Worm (Caenorhabditis elegans) whole organism, late embryonic: Measurements from ENCODE around the gene nhr-142.

Experiments used
- F13H6.1 ChIP-seq: sonication (generic microtip); optimal IDR thresholded peaks from 2 replicates; lab custom pipeline; 2016; ENCODE audit warnings: missing genetic modification characterization, missing compliant biosample characterization
- ceh-18 ChIP-seq: sonication (generic microtip); optimal IDR thresholded peaks from 2 replicates; lab custom pipeline; 2016; ENCODE audit warnings: missing genetic modification characterization, missing compliant biosample characterization
- ceh-31 ChIP-seq: sonication (generic microtip); optimal IDR thresholded peaks from 2 replicates; lab custom pipeline; 2016; ENCODE audit warnings: missing genetic modification characterization, missing compliant biosample characterization
- dve-1 ChIP-seq: sonication (generic microtip); optimal IDR thresholded peaks from 2 replicates; lab custom pipeline; 2017; ENCODE audit warnings: antibody characterized with exemption, mild to moderate bottlenecking, missing genetic modification characterization, missing compliant biosample characterization
- ets-4 ChIP-seq: sonication (generic microtip); optimal IDR thresholded peaks from 2 replicates; lab custom pipeline; 2016; ENCODE audit warnings: missing genetic modification characterization, missing compliant biosample characterization
- hlh-15 ChIP-seq: sonication (generic microtip); optimal IDR thresholded peaks from 2 replicates; lab custom pipeline; 2016; ENCODE audit warnings: missing genetic modification characterization, missing compliant biosample characterization
- pag-3 ChIP-seq: sonication (generic microtip); optimal IDR thresholded peaks from 2 replicates; lab custom pipeline; 2016; ENCODE audit warnings: missing compliant biosample characterization, missing genetic modification characterization, borderline replicate concordance
- pat-9 ChIP-seq: fragments of 200-800 bp; sonication (Bioruptor generic); optimal IDR thresholded peaks from 2 replicates; lab custom pipeline; 2018; ENCODE audit warnings: mild to moderate bottlenecking, missing genetic modification characterization, moderate library complexity, missing compliant biosample characterization
- pha-4 ChIP-seq: fragments of 150-350 bp; optimal IDR thresholded peaks from 2 replicates; lab custom pipeline; 2018; ENCODE audit warnings: missing biosample characterization, missing genetic modification reagents, missing genetic modification characterization
- rnt-1 ChIP-seq: sonication (generic microtip); optimal IDR thresholded peaks from 2 replicates; lab custom pipeline; 2016; ENCODE audit warnings: missing genetic modification characterization, missing compliant biosample characterization
- tbx-2 ChIP-seq: sonication (generic microtip); optimal IDR thresholded peaks from 2 replicates; lab custom pipeline; 2016; ENCODE audit warnings: missing genetic modification characterization, missing compliant biosample characterization
- tbx-7 ChIP-seq: sonication (generic microtip); optimal IDR thresholded peaks from 2 replicates; lab custom pipeline; 2016; ENCODE audit warnings: missing genotype, missing genetic modification characterization, missing compliant biosample characterization
- unc-86 ChIP-seq: sonication (generic microtip); optimal IDR thresholded peaks from 2 replicates; lab custom pipeline; 2016; ENCODE audit warnings: missing genetic modification characterization, missing compliant biosample characterization
- ztf-16 ChIP-seq: sonication (generic microtip); optimal IDR thresholded peaks from 2 replicates; lab custom pipeline; 2017; ENCODE audit warnings: missing genetic modification characterization, missing compliant biosample characterization

ce11 chrV:5825478-5825877 is 35.1 kb upstream of the nhr-142 start:
- TF ChIP-seq rnt-1 (tag; lab: Kevin White, UChicago) (no peak), ceh-18 (tag; lab: Kevin White, UChicago) (no peak), ets-4 (tag; lab: Kevin White, UChicago) (no peak), pat-9 (tag; lab: Kevin White, UChicago) (no peak), hlh-15 (tag; lab: Kevin White, UChicago) (no peak), ztf-16 (tag; lab: Kevin White, UChicago) (no peak), tbx-7 (tag; lab: Kevin White, UChicago) (no peak), ceh-31 (tag; lab: Kevin White, UChicago) (no peak), pha-4 (tag; lab: Kevin White, UChicago) (no peak), F13H6.1 (tag; lab: Kevin White, UChicago) (no peak), dve-1 (tag; lab: Kevin White, UChicago) (no peak), pag-3 (tag; lab: Kevin White, UChicago) (no peak), unc-86 (tag; lab: Kevin White, UChicago) (no peak), tbx-2 (tag; lab: Kevin White, UChicago) (no peak)
